Fruit fly (Drosophila melanogaster) whole organism, embryonic: ENCODE data around the gene Tbcd.

Experiments
- CG15696 ChIP-seq: fragments of 200-800 bp; sonication (Bioruptor generic); optimal IDR thresholded peaks from 2 replicates; lab custom pipeline; 2019; ENCODE audit warnings: missing biosample characterization, mild to moderate bottlenecking, missing genetic modification characterization, moderate library complexity
- CG16779 ChIP-seq: fragments of 200-800 bp; sonication (Bioruptor generic); IDR thresholded peaks from 2 replicates; pipeline ENCODE4 v1.3.6; 2022; ENCODE audit warnings: missing biosample characterization, missing genetic modification characterization
- CG17568 ChIP-seq: fragments of 200-800 bp; sonication (Bioruptor generic); optimal IDR thresholded peaks from 2 replicates; lab custom pipeline; 2018; ENCODE audit warnings: missing biosample characterization, mild to moderate bottlenecking, missing genetic modification characterization, moderate library complexity
- CG3847 ChIP-seq: fragments of 200-800 bp; sonication (Bioruptor generic); IDR thresholded peaks from 2 replicates; pipeline ENCODE4 v1.3.6; 2022; ENCODE audit warnings: missing biosample characterization, missing genetic modification characterization
- CrebB ChIP-seq: fragments of 200-800 bp; sonication (Bioruptor generic); optimal IDR thresholded peaks from 3 replicates; lab custom pipeline; 2018; ENCODE audit warnings: missing biosample characterization, mild to moderate bottlenecking, missing genetic modification characterization
- Dip2 ChIP-seq: fragments of 200-800 bp; sonication (Bioruptor generic); IDR thresholded peaks from 2 replicates; pipeline ENCODE4 v1.3.6; 2022; ENCODE audit warnings: missing biosample characterization, missing genetic modification characterization
- Doc2 ChIP-seq: fragments of 200-800 bp; sonication (Bioruptor generic); IDR thresholded peaks from 2 replicates; pipeline ENCODE4 v1.3.6; 2022; ENCODE audit warnings: missing biosample characterization, missing genetic modification characterization
- E2f1 ChIP-seq: fragments of 200-800 bp; sonication (Bioruptor generic); IDR thresholded peaks from 2 replicates; pipeline ENCODE4 v1.3.6; 2022; ENCODE audit warnings: missing biosample characterization, missing genetic modification characterization
- Fer1 ChIP-seq: fragments of 200-800 bp; sonication (Bioruptor generic); optimal IDR thresholded peaks from 2 replicates; lab custom pipeline; 2017; ENCODE audit warnings: missing biosample characterization, mild to moderate bottlenecking, missing genetic modification characterization
- sd ChIP-seq: fragments of 200-800 bp; sonication (Bioruptor generic); optimal IDR thresholded peaks from 3 replicates; lab custom pipeline; 2018; ENCODE audit warnings: missing biosample characterization, mild to moderate bottlenecking, missing genetic modification characterization, moderate library complexity

DNA sequence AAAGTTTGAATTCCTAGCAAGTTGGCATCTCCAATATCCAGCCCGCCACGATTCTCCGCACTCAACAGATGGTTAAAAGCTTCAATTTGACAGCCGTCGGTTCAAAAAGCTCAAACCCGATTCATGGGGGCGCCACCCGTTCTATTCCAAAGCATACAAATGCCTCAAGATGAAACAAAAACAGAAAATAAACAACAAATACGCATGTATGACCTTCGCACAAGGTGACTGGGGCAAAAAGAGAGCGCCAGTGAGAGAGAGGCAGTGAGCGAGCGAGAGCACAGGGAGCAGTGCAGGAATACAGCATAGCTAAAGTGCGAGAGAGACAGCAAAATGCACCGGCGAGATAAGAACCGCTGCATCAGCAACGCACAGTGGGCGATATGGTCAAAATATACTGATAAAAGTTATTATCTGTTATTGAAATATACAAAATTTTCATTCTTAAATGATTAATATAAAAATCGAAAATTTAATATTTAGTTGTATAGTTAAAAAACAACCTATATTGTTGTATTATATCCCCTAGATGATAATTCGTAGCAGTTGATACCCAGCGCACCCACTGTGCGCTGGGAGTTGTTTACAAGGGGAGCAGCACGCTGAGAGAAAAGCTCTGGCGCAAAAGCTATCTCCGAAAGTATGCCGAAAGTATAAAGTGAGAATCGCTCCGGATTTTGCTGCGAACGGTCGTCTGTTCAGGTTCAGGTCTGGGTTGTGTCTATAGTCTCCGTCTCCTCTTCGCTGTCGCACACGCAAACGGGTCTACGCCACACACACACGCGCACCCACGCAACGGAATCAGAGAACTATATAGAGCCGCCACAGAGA is 16.9 kb upstream of the Tbcd start, which contains the start of gene Glyp:
- TF ChIP-seq Fer1 (GFP tag; lab: Kevin White, UChicago) (peak; percentile 99), E2f1 (GFP tag; lab: Robert Waterston, UW) (peak; percentile 95), CG16779 (GFP tag; lab: Robert Waterston, UW) (peak; percentile 88), CG15696 (tag; lab: Kevin White, UChicago) (peak; percentile 87), CrebB (tag; lab: Kevin White, UChicago) (peak; percentile 93), CG17568 (GFP tag; lab: Kevin White, UChicago) (peak; percentile 96), Doc2 (GFP tag; lab: Robert Waterston, UW) (peak; percentile 80), sd (tag; lab: Kevin White, UChicago) (peak; percentile 92), CG3847 (peak; percentile 94), Dip2 (GFP tag; lab: Robert Waterston, UW) (peak; percentile 37; the same call in 1 of the 2 replicates)
